Worm (Caenorhabditis elegans) whole organism, L4/young adult: ENCODE measurements around the gene srg-28.

ENCODE experiments used
- W03F9.2 ChIP-seq: fragments of 150-350 bp; optimal IDR thresholded peaks from 2 replicates; lab custom pipeline; 2014; ENCODE audit warnings: missing biosample characterization, missing genetic modification characterization
- dao-5 ChIP-seq: sonication (generic microtip); optimal IDR thresholded peaks from 2 replicates; lab custom pipeline; 2016; ENCODE audit warnings: missing genotype, missing genetic modification characterization, moderate library complexity, missing compliant biosample characterization
- him-1 ChIP-seq: sonication (generic microtip); optimal IDR thresholded peaks from 2 replicates; lab custom pipeline; 2016; ENCODE audit warnings: missing genotype, missing genetic modification reagents, missing genetic modification characterization, missing compliant biosample characterization

DNA sequence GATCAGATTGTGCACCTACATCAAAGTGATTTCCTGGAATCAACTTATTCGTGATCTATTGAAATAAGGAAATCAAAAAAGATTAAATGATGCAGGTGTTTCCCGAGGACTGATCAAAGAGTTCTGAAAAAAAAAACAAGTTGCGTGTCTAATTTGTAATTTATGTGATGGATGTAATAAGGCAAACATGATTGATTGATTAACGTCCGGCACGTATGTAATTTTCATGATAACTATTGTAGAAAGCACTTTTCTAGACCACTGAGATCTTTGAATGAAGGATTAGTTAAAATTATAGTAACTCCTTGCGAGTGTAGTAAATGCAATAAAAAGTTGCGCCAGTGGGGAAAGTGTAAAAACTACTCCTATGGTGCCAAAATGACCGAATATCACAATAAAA is 10.7 kb downstream of the srg-28 start, which contains the start of gene srg-25:
- TF ChIP-seq him-1 (tag; lab: Kevin White, UChicago) (no peak), W03F9.2 (tag; lab: Kevin White, UChicago) (no peak), dao-5 (no peak)
